Worm (Caenorhabditis elegans) whole organism, late embryonic: Measurements from ENCODE around the gene srd-51.

ENCODE experiments used
- ceh-14 ChIP-seq: sonication (generic microtip); optimal IDR thresholded peaks from 2 replicates; lab custom pipeline; 2016; ENCODE audit warnings: missing genotype, missing genetic modification characterization, missing compliant biosample characterization
- ceh-22 ChIP-seq: sonication (generic microtip); optimal IDR thresholded peaks from 2 replicates; lab custom pipeline; 2017; ENCODE audit warnings: missing biosample characterization, missing genetic modification characterization
- ceh-34 ChIP-seq: sonication (generic microtip); optimal IDR thresholded peaks from 2 replicates; lab custom pipeline; 2016; ENCODE audit warnings: mild to moderate bottlenecking, missing genetic modification characterization, missing compliant biosample characterization
- elt-2 ChIP-seq: sonication (generic microtip); optimal IDR thresholded peaks from 2 replicates; lab custom pipeline; 2016; ENCODE audit warnings: missing genetic modification reagents, missing genetic modification characterization, missing compliant biosample characterization
- fax-1 ChIP-seq: sonication (generic microtip); optimal IDR thresholded peaks from 2 replicates; lab custom pipeline; 2016; ENCODE audit warnings: missing genotype, missing genetic modification characterization, missing compliant biosample characterization
- hlh-6 ChIP-seq: sonication (generic microtip); optimal IDR thresholded peaks from 2 replicates; lab custom pipeline; 2016; ENCODE audit warnings: missing genotype, missing genetic modification characterization, missing compliant biosample characterization
- lim-6 ChIP-seq: sonication (generic microtip); optimal IDR thresholded peaks from 2 replicates; lab custom pipeline; 2016; ENCODE audit warnings: missing genetic modification characterization, missing compliant biosample characterization
- ref-2 ChIP-seq: sonication (generic microtip); optimal IDR thresholded peaks from 2 replicates; lab custom pipeline; 2016; ENCODE audit warnings: missing genetic modification characterization, missing compliant biosample characterization
- sdc-2 ChIP-seq: sonication (generic microtip); optimal IDR thresholded peaks from 2 replicates; lab custom pipeline; 2016; ENCODE audit warnings: missing genotype, missing genetic modification characterization, missing compliant biosample characterization
- unc-42 ChIP-seq: sonication (generic microtip); optimal IDR thresholded peaks from 2 replicates; lab custom pipeline; 2016; ENCODE audit warnings: missing genotype, missing genetic modification characterization, missing compliant biosample characterization
- unc-86 ChIP-seq: sonication (generic microtip); optimal IDR thresholded peaks from 2 replicates; lab custom pipeline; 2016; ENCODE audit warnings: missing genetic modification characterization, missing compliant biosample characterization

srd-51 gene

DNA sequence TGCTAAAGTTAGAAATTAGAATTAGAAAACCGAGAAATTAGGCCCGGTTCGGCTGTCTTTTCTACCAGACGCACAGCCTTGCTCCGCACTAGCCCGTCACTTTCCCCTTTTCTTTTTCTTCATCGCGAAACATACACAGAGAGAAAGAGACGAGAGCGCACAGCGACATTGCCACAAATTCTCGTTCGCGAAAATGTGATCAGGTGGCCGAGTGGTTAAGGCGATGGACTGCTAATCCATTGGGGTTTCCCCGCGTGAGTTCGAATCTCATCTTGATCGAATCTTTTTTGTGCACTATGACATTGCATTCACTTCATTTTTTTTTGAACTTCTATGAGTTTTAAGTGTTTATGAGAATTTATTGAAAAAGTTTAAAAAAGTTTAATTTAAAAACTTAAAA, 42.3 kb downstream of the srd-51 start (continued):
- no peak for TF ChIP-seq ceh-14 (tag; lab: Kevin White, UChicago)

DNA sequence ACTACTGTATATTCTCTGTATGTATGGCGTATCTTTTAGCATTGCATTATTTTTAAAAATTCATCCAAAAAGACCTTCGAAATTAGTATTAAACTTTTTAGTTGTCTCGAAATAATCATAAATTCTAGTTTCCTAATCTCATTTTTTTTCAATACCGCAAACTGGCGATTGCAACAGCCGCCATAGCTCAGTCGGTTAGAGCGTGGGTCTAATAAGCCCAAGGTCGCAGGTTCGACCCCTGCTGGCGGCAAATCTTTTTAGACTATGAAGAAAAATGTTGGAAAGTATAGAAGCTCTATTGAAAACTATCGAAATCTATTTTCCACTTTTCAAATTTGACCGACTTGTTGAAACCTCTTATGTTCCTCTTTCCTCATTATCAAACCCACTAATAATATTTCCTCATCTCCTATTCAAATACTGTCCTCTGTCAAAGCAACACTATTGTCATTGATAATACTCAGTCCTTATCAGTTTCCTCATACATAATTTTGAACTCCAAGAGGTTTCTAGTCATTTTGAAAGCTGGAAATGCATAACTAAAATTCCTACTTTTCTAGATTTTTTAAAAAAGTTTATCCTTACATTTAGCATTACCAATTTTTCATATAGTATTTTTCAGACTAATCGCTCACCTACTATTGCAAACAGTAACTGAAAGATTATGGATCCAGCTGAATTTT, 48.8 kb downstream of the srd-51 start, which contains the start of gene jmjd-3.3:
Gene jmjd-3.3, plus strand, starts transcription at position 633 of the 683 bp plus-strand sequence.
- TF ChIP-seq lim-6 (tag; lab: Kevin White, UChicago) (no peak), hlh-6 (no peak), ref-2 (tag; lab: Kevin White, UChicago) (no peak), ceh-34 (tag; lab: Kevin White, UChicago) (no peak), fax-1 (tag; lab: Kevin White, UChicago) (no peak), ceh-14 (tag; lab: Kevin White, UChicago) (no peak), unc-86 (tag; lab: Kevin White, UChicago) (no peak), ceh-22 (tag; lab: Kevin White, UChicago) (no peak), elt-2 (tag; lab: Kevin White, UChicago) (no peak), unc-42 (tag; lab: Kevin White, UChicago) (no peak)

DNA sequence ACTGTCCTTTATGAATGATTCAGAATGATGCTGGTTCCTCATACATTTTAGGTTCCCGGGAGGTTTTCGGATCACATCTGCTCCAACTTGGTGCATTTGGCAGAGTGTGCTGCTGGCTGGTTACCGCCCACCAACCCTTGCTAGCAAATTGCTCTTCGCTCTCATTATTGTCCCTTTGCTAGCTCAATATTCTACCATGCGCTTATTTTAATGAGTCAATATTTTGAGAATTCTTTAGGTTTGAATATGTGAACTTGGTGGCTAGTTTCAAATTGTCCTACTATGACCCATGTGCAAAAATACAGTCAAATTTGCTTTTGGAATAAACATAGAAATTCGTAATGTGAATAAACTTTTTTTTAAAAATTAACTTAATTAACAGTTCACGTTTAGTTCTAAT, 49.6 kb downstream of the srd-51 start:
- TF ChIP-seq ceh-14 (tag; lab: Kevin White, UChicago) = no peak
- TF ChIP-seq sdc-2 (tag; lab: Kevin White, UChicago) = peak; percentile 93
